Fruit fly (Drosophila melanogaster) whole organism, embryonic: ENCODE results near the gene CG6656.

ENCODE experiments used
- B-H2 ChIP-seq: fragments of 200-800 bp; sonication (Bioruptor generic); optimal IDR thresholded peaks from 2 replicates; lab custom pipeline; 2018; ENCODE audit warnings: missing biosample characterization, mild to moderate bottlenecking, missing genetic modification characterization
- CG2889 ChIP-seq: fragments of 200-800 bp; sonication (Bioruptor generic); IDR thresholded peaks from 3 replicates; pipeline ENCODE4 v1.3.6; 2022; ENCODE audit warnings: missing biosample characterization, missing genetic modification characterization
- CG3281 ChIP-seq: fragments of 200-800 bp; sonication (Bioruptor generic); optimal IDR thresholded peaks from 3 replicates; lab custom pipeline; 2017; ENCODE audit warnings: missing biosample characterization, mild to moderate bottlenecking, missing genetic modification characterization
- Sry-δ ChIP-seq: fragments of 200-800 bp; sonication (Bioruptor generic); optimal IDR thresholded peaks from 2 replicates; lab custom pipeline; 2016; ENCODE audit warnings: missing biosample characterization, missing genetic modification characterization
- Stat92E ChIP-seq, 3 experiments: fragments of >200 bp in 2 of 3; fragments of 200-800 bp in 1 of 3; sonication (Bioruptor generic) in 1 of 3; optimal IDR thresholded peaks; 2 replicates each; lab custom pipeline; 2017 to 2019; ENCODE audit warnings: missing biosample characterization in 3 of 3, missing genetic modification characterization in 3 of 3, mild to moderate bottlenecking in 1 of 3, moderate library complexity in 1 of 3
- YL-1 ChIP-seq: fragments of 200-800 bp; sonication (Bioruptor generic); optimal IDR thresholded peaks from 3 replicates; lab custom pipeline; 2017; ENCODE audit warnings: missing biosample characterization, mild to moderate bottlenecking, missing genetic modification characterization
- corto ChIP-seq: fragments of 200-800 bp; sonication (Bioruptor generic); optimal IDR thresholded peaks from 2 replicates; lab custom pipeline; 2016; ENCODE audit warnings: missing biosample characterization, mild to moderate bottlenecking, missing genetic modification characterization, moderate library complexity
- pb ChIP-seq: fragments of 200-800 bp; sonication (Bioruptor generic); optimal IDR thresholded peaks from 3 replicates; lab custom pipeline; 2016; ENCODE audit warnings: missing biosample characterization, missing genetic modification characterization
- sim ChIP-seq: fragments of 200-800 bp; sonication (Bioruptor generic); IDR thresholded peaks from 2 replicates; pipeline ENCODE4 v1.3.6; 2022; ENCODE audit warnings: missing biosample characterization, missing genetic modification characterization
- unc-4 ChIP-seq: fragments of 200-800 bp; sonication (Bioruptor generic); IDR thresholded peaks from 2 replicates; pipeline ENCODE4 v1.3.6; 2022; ENCODE audit warnings: missing biosample characterization, missing genetic modification characterization; ENCODE audit not compliant: partially characterized antibody

DNA sequence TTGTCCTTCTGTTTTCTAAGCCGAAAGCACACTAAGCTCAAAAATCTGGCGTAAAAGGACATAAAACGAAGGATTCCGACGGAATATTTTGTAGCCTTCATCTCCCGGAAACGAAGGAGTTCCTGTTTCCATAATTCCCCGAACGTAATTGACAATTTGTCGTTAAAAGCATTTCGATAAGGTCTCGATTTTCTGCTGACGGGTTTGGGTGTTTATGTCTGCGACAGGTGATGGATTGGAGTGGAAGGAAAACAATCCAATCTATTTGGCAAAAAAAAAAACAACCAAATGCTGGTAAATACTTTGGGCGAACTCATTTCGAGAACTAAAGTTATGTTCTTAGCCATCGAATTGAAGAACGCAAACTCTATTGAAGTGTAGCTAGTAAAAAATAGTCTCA, 28.5 kb upstream of the CG6656 start, which contains the start of gene Gr93d:
- no peak for TF ChIP-seq sim (GFP tag; lab: Robert Waterston, UW)
- TF ChIP-seq unc-4 (GFP tag; lab: Robert Waterston, UW) = no peak
- no peak for TF ChIP-seq corto (GFP tag; lab: Kevin White, UChicago)
- TF ChIP-seq CG3281 (GFP tag; lab: Kevin White, UChicago) = no peak
- no peak for TF ChIP-seq pb (GFP tag; lab: Kevin White, UChicago)
- no peak for TF ChIP-seq Stat92E (GFP tag; optimal IDR thresholded peaks at IDR 0.05; lab: Kevin White, UChicago)
- TF ChIP-seq B-H2 = no peak
- no peak for TF ChIP-seq YL-1
- TF ChIP-seq Sry-δ = no peak
- no peak for TF ChIP-seq CG2889 (GFP tag; lab: Robert Waterston, UW)
